Fruit fly (Drosophila melanogaster) whole organism, embryonic: Measurements from ENCODE around the gene mod.

Experiments used
- Ada2b ChIP-seq: fragments of 200-800 bp; sonication (Bioruptor generic); IDR thresholded peaks from 2 replicates; pipeline ENCODE4 v1.3.6; 2022; ENCODE audit warnings: missing biosample characterization, missing genetic modification characterization
- BEAF-32 ChIP-seq: fragments of 200-800 bp; sonication (Bioruptor generic); optimal IDR thresholded peaks from 3 replicates; lab custom pipeline; 2017; ENCODE audit warnings: missing biosample characterization, missing genetic modification characterization, mild to moderate bottlenecking, moderate library complexity, missing genetic modification reagents
- Bgb ChIP-seq: fragments of 200-800 bp; sonication (Bioruptor generic); IDR thresholded peaks from 2 replicates; pipeline ENCODE4 v1.3.6; 2022; ENCODE audit warnings: missing biosample characterization, missing genetic modification characterization; ENCODE audit not compliant: partially characterized antibody
- BtbVII ChIP-seq: fragments of 200-800 bp; sonication (Bioruptor generic); optimal IDR thresholded peaks from 3 replicates; lab custom pipeline; 2017; ENCODE audit warnings: missing biosample characterization, mild to moderate bottlenecking, missing genetic modification characterization
- CG11695 ChIP-seq: fragments of 200-800 bp; sonication (Bioruptor generic); IDR thresholded peaks from 3 replicates; pipeline ENCODE4 v1.3.6; 2022; ENCODE audit warnings: missing biosample characterization, missing genetic modification characterization
- CG11696 ChIP-seq: fragments of 200-800 bp; sonication (Bioruptor generic); IDR thresholded peaks from 2 replicates; pipeline ENCODE4 v1.3.6; 2022; ENCODE audit warnings: missing biosample characterization, missing genetic modification characterization
- CG12942 ChIP-seq: fragments of 200-800 bp; sonication (Bioruptor generic); optimal IDR thresholded peaks from 3 replicates; lab custom pipeline; 2016; ENCODE audit warnings: missing biosample characterization, missing genetic modification characterization
- CG14014 ChIP-seq: fragments of 200-800 bp; sonication (Bioruptor generic); IDR thresholded peaks from 2 replicates; pipeline ENCODE4 v1.3.6; 2022; ENCODE audit warnings: missing biosample characterization, missing genetic modification characterization
- CG14050 ChIP-seq: fragments of 200-800 bp; sonication (Bioruptor generic); IDR thresholded peaks from 3 replicates; pipeline ENCODE4 v1.3.6; 2022; ENCODE audit warnings: missing biosample characterization, missing genetic modification characterization
- CG15073 ChIP-seq: fragments of 200-800 bp; sonication (Bioruptor generic); optimal IDR thresholded peaks from 2 replicates; lab custom pipeline; 2016; ENCODE audit warnings: missing biosample characterization, missing genetic modification characterization
- CG1603 ChIP-seq: fragments of 200-800 bp; sonication (Bioruptor generic); optimal IDR thresholded peaks from 2 replicates; lab custom pipeline; 2019; ENCODE audit warnings: missing biosample characterization, mild to moderate bottlenecking, missing genetic modification characterization, moderate library complexity
- CG18011 ChIP-seq: fragments of 200-800 bp; sonication (Bioruptor generic); optimal IDR thresholded peaks from 2 replicates; lab custom pipeline; 2017; ENCODE audit warnings: missing biosample characterization, missing genetic modification characterization, mild to moderate bottlenecking, moderate library complexity, missing genotype
- CG32772 ChIP-seq: fragments of 200-800 bp; sonication (Bioruptor generic); IDR thresholded peaks from 2 replicates; pipeline ENCODE4 v1.3.6; 2022; ENCODE audit warnings: missing biosample characterization, missing genetic modification characterization
- CG4617 ChIP-seq: fragments of 200-800 bp; sonication (Bioruptor generic); optimal IDR thresholded peaks from 3 replicates; lab custom pipeline; 2016; ENCODE audit warnings: missing biosample characterization, missing genetic modification characterization, borderline replicate concordance
- CG6854 ChIP-seq: fragments of 200-800 bp; sonication (Bioruptor generic); optimal IDR thresholded peaks from 3 replicates; lab custom pipeline; 2017; ENCODE audit warnings: missing biosample characterization, mild to moderate bottlenecking, missing genetic modification characterization
- CG7271 ChIP-seq: fragments of 200-800 bp; sonication (Bioruptor generic); optimal IDR thresholded peaks from 2 replicates; lab custom pipeline; 2018; ENCODE audit warnings: missing biosample characterization, mild to moderate bottlenecking, missing genetic modification characterization, moderate library complexity
- CG8290 ChIP-seq, 3 experiments: fragments of 200-800 bp; sonication (Bioruptor generic); optimal IDR thresholded peaks; 2 replicates each; lab custom pipeline; 2016 to 2019; ENCODE audit warnings: missing biosample characterization in 3 of 3, missing genetic modification characterization in 3 of 3, mild to moderate bottlenecking in 2 of 3, moderate library complexity in 1 of 3
- CG8924 ChIP-seq: fragments of 200-800 bp; optimal IDR thresholded peaks from 3 replicates; lab custom pipeline; 2019; ENCODE audit warnings: missing biosample characterization, mild to moderate bottlenecking, missing genetic modification characterization, moderate library complexity
- Chrac-16 ChIP-seq: fragments of 200-800 bp; sonication (Bioruptor generic); optimal IDR thresholded peaks from 3 replicates; lab custom pipeline; 2016; ENCODE audit warnings: missing biosample characterization, missing genetic modification characterization
- Dbx ChIP-seq: fragments of 200-800 bp; sonication (Bioruptor generic); IDR thresholded peaks from 3 replicates; pipeline ENCODE4 v1.3.6; 2022; ENCODE audit warnings: missing biosample characterization, missing genetic modification characterization
- Dfd ChIP-seq, 2 experiments: fragments of >200 bp; optimal IDR thresholded peaks; 2 replicates each; lab custom pipeline; 2017; ENCODE audit warnings: missing biosample characterization in 2 of 2, missing genetic modification characterization in 2 of 2
- Gug ChIP-seq: fragments of 200-800 bp; sonication (Bioruptor generic); IDR thresholded peaks from 4 replicates; pipeline ENCODE4 v1.3.6; 2022; ENCODE audit warnings: missing biosample characterization, missing genetic modification characterization
- H2.0 ChIP-seq: fragments of 200-800 bp; sonication (Bioruptor generic); IDR thresholded peaks from 2 replicates; pipeline ENCODE4 v1.3.6; 2022; ENCODE audit warnings: missing biosample characterization, missing genetic modification characterization
- HLH3B ChIP-seq: fragments of 200-800 bp; sonication (Bioruptor generic); IDR thresholded peaks from 2 replicates; pipeline ENCODE4 v1.3.6; 2022; ENCODE audit warnings: missing biosample characterization, missing genetic modification characterization
- HLH4C ChIP-seq: fragments of 200-800 bp; sonication (Bioruptor generic); IDR thresholded peaks from 3 replicates; pipeline ENCODE4 v1.3.6; 2022; ENCODE audit warnings: missing biosample characterization, missing genetic modification characterization; ENCODE audit not compliant: partially characterized antibody
- HmgD ChIP-seq: fragments of 200-800 bp; sonication (Bioruptor generic); optimal IDR thresholded peaks from 3 replicates; lab custom pipeline; 2016; ENCODE audit warnings: missing biosample characterization, missing genetic modification characterization
- MBD-R2 ChIP-seq: fragments of 200-800 bp; sonication (Bioruptor generic); IDR thresholded peaks from 2 replicates; pipeline ENCODE4 v1.3.6; 2022; ENCODE audit warnings: missing biosample characterization, missing genetic modification characterization
- Max ChIP-seq: fragments of 200-800 bp; sonication (Bioruptor generic); optimal IDR thresholded peaks from 2 replicates; lab custom pipeline; 2016; ENCODE audit warnings: missing biosample characterization, mild to moderate bottlenecking, missing genetic modification characterization
- Med ChIP-seq: fragments of 200-800 bp; sonication (Bioruptor generic); peaks from one replicate; lab custom pipeline; 2016; ENCODE audit warnings: missing biosample characterization, missing genetic modification characterization, mild to moderate bottlenecking, inconsistent platforms, moderate library complexity
- Opbp ChIP-seq: fragments of 200-800 bp; sonication (Bioruptor generic); IDR thresholded peaks from 3 replicates; pipeline ENCODE4 v1.3.6; 2022; ENCODE audit warnings: missing biosample characterization, missing genetic modification characterization; ENCODE audit not compliant: partially characterized antibody
- Ptx1 ChIP-seq: fragments of 200-800 bp; sonication (Bioruptor generic); IDR thresholded peaks from 2 replicates; pipeline ENCODE4 v1.3.6; 2022; ENCODE audit warnings: missing biosample characterization, missing genetic modification characterization
- Ravus ChIP-seq: fragments of 200-800 bp; sonication (Bioruptor generic); IDR thresholded peaks from 2 replicates; pipeline ENCODE4 v1.3.6; 2022; ENCODE audit warnings: missing biosample characterization, missing genetic modification characterization
- Xrp1 ChIP-seq: fragments of 200-800 bp; sonication (Bioruptor generic); IDR thresholded peaks from 2 replicates; pipeline ENCODE4 v1.3.6; 2022; ENCODE audit warnings: missing biosample characterization, missing genetic modification characterization
- YL-1 ChIP-seq: fragments of 200-800 bp; sonication (Bioruptor generic); optimal IDR thresholded peaks from 3 replicates; lab custom pipeline; 2017; ENCODE audit warnings: missing biosample characterization, mild to moderate bottlenecking, missing genetic modification characterization
- bsh ChIP-seq, 2 experiments: fragments of 200-800 bp; sonication (Bioruptor generic); optimal IDR thresholded peaks; 2 replicates each; lab custom pipeline; 2017 to 2018; ENCODE audit warnings: mild to moderate bottlenecking in 2 of 2, missing biosample characterization in 2 of 2, missing genetic modification characterization in 2 of 2, moderate library complexity in 1 of 2
- exex ChIP-seq: fragments of 200-800 bp; sonication (Bioruptor generic); optimal IDR thresholded peaks from 4 replicates; lab custom pipeline; 2018; ENCODE audit warnings: missing biosample characterization, mild to moderate bottlenecking, missing genetic modification characterization, moderate library complexity
- gfzf ChIP-seq: fragments of 200-800 bp; sonication (Bioruptor generic); optimal IDR thresholded peaks from 2 replicates; lab custom pipeline; 2016; ENCODE audit warnings: missing biosample characterization, mild to moderate bottlenecking, missing genetic modification characterization, moderate library complexity
- grau ChIP-seq: fragments of 200-800 bp; optimal IDR thresholded peaks from 3 replicates; lab custom pipeline; 2019; ENCODE audit warnings: missing biosample characterization, mild to moderate bottlenecking, missing genetic modification characterization, moderate library complexity
- insv ChIP-seq, 2 experiments: fragments of 200-800 bp; sonication (Bioruptor generic); optimal IDR thresholded peaks; 3 replicates each; lab custom pipeline; 2016 to 2018; ENCODE audit warnings: missing biosample characterization in 2 of 2, missing genetic modification characterization in 2 of 2
- org-1 ChIP-seq: fragments of 200-800 bp; sonication (Bioruptor generic); optimal IDR thresholded peaks from 2 replicates; lab custom pipeline; 2017; ENCODE audit warnings: missing biosample characterization, missing genetic modification characterization
- otp ChIP-seq: fragments of 200-800 bp; sonication (Bioruptor generic); IDR thresholded peaks from 3 replicates; pipeline ENCODE4, ENCODE4 v1.3.6; 2022; ENCODE audit warnings: missing biosample characterization, missing genetic modification characterization
- pb ChIP-seq: fragments of 200-800 bp; sonication (Bioruptor generic); optimal IDR thresholded peaks from 3 replicates; lab custom pipeline; 2016; ENCODE audit warnings: missing biosample characterization, missing genetic modification characterization
- prd ChIP-seq, 3 experiments: fragments of >200 bp in 2 of 3; fragments of 200-800 bp in 1 of 3; sonication (Bioruptor generic) in 1 of 3; optimal IDR thresholded peaks in 2 of 3; IDR thresholded peaks in 1 of 3; 2 replicates in 2 of 3; 3 replicates in 1 of 3; pipeline versions ENCODE4 v1.3.6 to Lab custom; 2017 to 2022; ENCODE audit warnings: missing biosample characterization in 1 of 3, missing genetic modification characterization in 1 of 3
- pzg ChIP-seq: fragments of 200-800 bp; sonication (Bioruptor generic); optimal IDR thresholded peaks from 3 replicates; lab custom pipeline; 2018; ENCODE audit warnings: missing biosample characterization, mild to moderate bottlenecking, missing genetic modification characterization, moderate library complexity
- seq ChIP-seq: fragments of 200-800 bp; sonication (Bioruptor generic); IDR thresholded peaks from 2 replicates; pipeline ENCODE4 v1.3.6; 2022; ENCODE audit warnings: missing biosample characterization, missing genetic modification characterization
- sob ChIP-seq: fragments of 200-800 bp; sonication (Bioruptor generic); IDR thresholded peaks from 2 replicates; pipeline ENCODE4 v1.3.6; 2022; ENCODE audit warnings: missing biosample characterization, missing genetic modification characterization
- ssp ChIP-seq: fragments of 200-800 bp; sonication (Bioruptor generic); IDR thresholded peaks from 2 replicates; pipeline ENCODE4 v1.3.6; 2022; ENCODE audit warnings: missing biosample characterization, missing genetic modification characterization
- tgo ChIP-seq: fragments of 200-800 bp; sonication (Bioruptor generic); IDR thresholded peaks from 3 replicates; pipeline ENCODE4 v1.3.6; 2022; ENCODE audit warnings: missing biosample characterization, missing genetic modification characterization
- vvl ChIP-seq: fragments of 200-800 bp; sonication (Bioruptor generic); IDR thresholded peaks from 2 replicates; pipeline ENCODE4 v1.3.6; 2022; ENCODE audit warnings: missing biosample characterization, missing genetic modification characterization

mod gene

dm6 chr3R:32050685-32051084, 1.2 kb upstream of the mod start:
- TF ChIP-seq insv (GFP tag; optimal IDR thresholded peaks at IDR 0.05; lab: Kevin White, UChicago) (peak in 1 of 2 experiments; percentile 88), grau (tag; lab: Kevin White, UChicago) (peak; percentile 46), H2.0 (GFP tag; lab: Robert Waterston, UW) (no peak), exex (no peak), Med (GFP tag; lab: Kevin White, UChicago) (peak; percentile 14)

dm6 chr3R:32052504-32052815, 600 bp downstream of the mod start:
- TF ChIP-seq HLH3B (GFP tag; lab: Robert Waterston, UW): 0 out of 2 replicates have a peak, but pooled peaks have one; percentile 19
- no peak for TF ChIP-seq CG8290 (GFP tag; optimal IDR thresholded peaks at IDR 0.05; lab: Kevin White, UChicago)
- TF ChIP-seq CG8290 (tag; optimal IDR thresholded peaks at IDR 0.05; lab: Kevin White, UChicago): peak in 1 of 2 experiments; percentile 12
- TF ChIP-seq tgo (GFP tag; lab: Robert Waterston, UW): 0 out of 3 replicates have a peak, but pooled peaks have one; percentile 6
- TF ChIP-seq vvl (GFP tag; lab: Robert Waterston, UW): peak; percentile 61
- TF ChIP-seq prd (optimal IDR thresholded peaks at IDR 0.05; lab: Kevin White, UChicago): no peak
- no peak for TF ChIP-seq prd (GFP tag; IDR thresholded peaks at IDR 0.05; lab: Robert Waterston, UW)
- TF ChIP-seq org-1 (GFP tag; lab: Kevin White, UChicago): no peak
- TF ChIP-seq CG11696 (GFP tag; lab: Robert Waterston, UW): no peak
- peak; percentile 75 for TF ChIP-seq YL-1 (GFP tag; lab: Kevin White, UChicago)
- 0 out of 2 replicates have a peak, but pooled peaks have one; percentile 19 for TF ChIP-seq sob (GFP tag; lab: Robert Waterston, UW)
- TF ChIP-seq CG4617 (GFP tag; lab: Kevin White, UChicago): peak; percentile 31
- TF ChIP-seq Chrac-16 (GFP tag; lab: Kevin White, UChicago): no peak
- no peak for TF ChIP-seq pb (GFP tag; lab: Kevin White, UChicago)
- TF ChIP-seq CG32772 (GFP tag; lab: Robert Waterston, UW): no peak
- TF ChIP-seq CG18011 (GFP tag; lab: Kevin White, UChicago): no peak
- TF ChIP-seq seq: no peak
- TF ChIP-seq Dbx (GFP tag; lab: Robert Waterston, UW): no peak
- TF ChIP-seq CG15073 (GFP tag; lab: Kevin White, UChicago): no peak
- TF ChIP-seq Ravus (GFP tag; lab: Robert Waterston, UW): no peak
- TF ChIP-seq BtbVII (GFP tag; lab: Kevin White, UChicago): peak; percentile 21
- no peak for TF ChIP-seq MBD-R2 (GFP tag; lab: Robert Waterston, UW)
- 0 out of 3 replicates have a peak, but pooled peaks have one; percentile 18 for TF ChIP-seq CG11695
- peak; percentile 94 for TF ChIP-seq ssp (GFP tag; lab: Robert Waterston, UW)
- no peak for TF ChIP-seq Gug (GFP tag; lab: Robert Waterston, UW)
- TF ChIP-seq Max: peak; percentile 72
- TF ChIP-seq Opbp (GFP tag; lab: Robert Waterston, UW): no peak
- no peak for TF ChIP-seq CG7271
- no peak for TF ChIP-seq otp (GFP tag; lab: Robert Waterston, UW)
- TF ChIP-seq HmgD: no peak
- peak; percentile 15 for TF ChIP-seq CG1603 (tag; lab: Kevin White, UChicago)
- no peak for TF ChIP-seq CG6854 (GFP tag; lab: Kevin White, UChicago)
- TF ChIP-seq CG12942 (GFP tag; lab: Kevin White, UChicago): no peak
- no peak for TF ChIP-seq HLH4C (GFP tag; lab: Robert Waterston, UW)
- peak; percentile 57 for TF ChIP-seq gfzf
- TF ChIP-seq Ptx1 (GFP tag; lab: Robert Waterston, UW): peak; percentile 31; the same call in 1 of the 2 replicates
- TF ChIP-seq pzg (GFP tag; lab: Kevin White, UChicago): peak; percentile 37
- no peak for TF ChIP-seq bsh (GFP tag; optimal IDR thresholded peaks at IDR 0.05; lab: Kevin White, UChicago)
- no peak for TF ChIP-seq CG14050 (GFP tag; lab: Robert Waterston, UW)
- peak; percentile 8 for TF ChIP-seq BEAF-32 (GFP tag; lab: Kevin White, UChicago)
- TF ChIP-seq CG8924 (tag; lab: Kevin White, UChicago): peak; percentile 16
- peak; percentile 39; the same call in 1 of the 2 replicates for TF ChIP-seq Xrp1 (GFP tag; lab: Robert Waterston, UW)
- TF ChIP-seq Ada2b: no peak
- peak; percentile 42; the same call in 1 of the 2 replicates for TF ChIP-seq Bgb (GFP tag; lab: Robert Waterston, UW)
- TF ChIP-seq CG14014 (GFP tag; lab: Robert Waterston, UW): 0 out of 2 replicates have a peak, but pooled peaks have one; percentile 12
- no peak for TF ChIP-seq Dfd (GFP tag; optimal IDR thresholded peaks at IDR 0.05; lab: Kevin White, UChicago)
